Fruit fly (Drosophila melanogaster) whole organism, embryonic: Measurements from ENCODE around the gene PolG2.

Experiments
- Ada2b ChIP-seq: fragments of 200-800 bp; sonication (Bioruptor generic); IDR thresholded peaks from 2 replicates; pipeline ENCODE4 v1.3.6; 2022; ENCODE audit warnings: missing biosample characterization, missing genetic modification characterization
- Antp ChIP-seq: fragments of 200-800 bp; sonication (Bioruptor generic); optimal IDR thresholded peaks from 3 replicates; lab custom pipeline; 2016; ENCODE audit warnings: missing biosample characterization, missing genetic modification characterization
- CG10321 ChIP-seq: fragments of 200-800 bp; sonication (Bioruptor generic); IDR thresholded peaks from 2 replicates; pipeline ENCODE4 v1.3.6; 2022; ENCODE audit warnings: missing biosample characterization, missing genetic modification characterization
- CG10543 ChIP-seq: fragments of 200-800 bp; sonication (Bioruptor generic); optimal IDR thresholded peaks from 3 replicates; lab custom pipeline; 2017; ENCODE audit warnings: missing biosample characterization, mild to moderate bottlenecking, missing genetic modification characterization, moderate library complexity
- CG11723 ChIP-seq: fragments of 200-800 bp; sonication (Bioruptor generic); optimal IDR thresholded peaks from 2 replicates; lab custom pipeline; 2017; ENCODE audit warnings: missing biosample characterization, mild to moderate bottlenecking, missing genetic modification characterization
- CG12071 ChIP-seq: fragments of 200-800 bp; sonication (Bioruptor generic); optimal IDR thresholded peaks from 3 replicates; lab custom pipeline; 2018; ENCODE audit warnings: missing biosample characterization, mild to moderate bottlenecking, missing genetic modification characterization
- CG1233 ChIP-seq: fragments of 200-800 bp; sonication (Bioruptor generic); optimal IDR thresholded peaks from 4 replicates; lab custom pipeline; 2018; ENCODE audit warnings: missing biosample characterization, mild to moderate bottlenecking, missing genetic modification characterization
- CG12659 ChIP-seq: fragments of 200-800 bp; sonication (Bioruptor generic); optimal IDR thresholded peaks from 3 replicates; lab custom pipeline; 2017; ENCODE audit warnings: mild to moderate bottlenecking, missing biosample characterization, missing genetic modification reagents, missing genetic modification characterization
- CG12744 ChIP-seq: fragments of 200-800 bp; sonication (Bioruptor generic); optimal IDR thresholded peaks from 2 replicates; lab custom pipeline; 2016; ENCODE audit warnings: missing biosample characterization, missing genetic modification characterization
- CG12942 ChIP-seq: fragments of 200-800 bp; sonication (Bioruptor generic); optimal IDR thresholded peaks from 3 replicates; lab custom pipeline; 2016; ENCODE audit warnings: missing biosample characterization, missing genetic modification characterization
- CG13775 ChIP-seq: fragments of 200-800 bp; sonication (Bioruptor generic); optimal IDR thresholded peaks from 3 replicates; lab custom pipeline; 2017; ENCODE audit warnings: missing biosample characterization, mild to moderate bottlenecking, missing genetic modification characterization
- CG17612 ChIP-seq: fragments of 200-800 bp; sonication (Bioruptor generic); IDR thresholded peaks from 2 replicates; pipeline ENCODE4 v1.3.6; 2022; ENCODE audit warnings: missing biosample characterization, missing genetic modification characterization
- CG2889 ChIP-seq: fragments of 200-800 bp; sonication (Bioruptor generic); IDR thresholded peaks from 3 replicates; pipeline ENCODE4 v1.3.6; 2022; ENCODE audit warnings: missing biosample characterization, missing genetic modification characterization
- CG4328 ChIP-seq: fragments of 200-800 bp; sonication (Bioruptor generic); optimal IDR thresholded peaks from 3 replicates; lab custom pipeline; 2017; ENCODE audit warnings: missing biosample characterization, missing genetic modification reagents, missing genetic modification characterization
- CG4404 ChIP-seq: fragments of 200-800 bp; sonication (Bioruptor generic); IDR thresholded peaks from 2 replicates; pipeline ENCODE4 v1.3.6; 2022; ENCODE audit warnings: missing biosample characterization, missing genetic modification characterization
- CG4854 ChIP-seq: fragments of 200-800 bp; sonication (Bioruptor generic); optimal IDR thresholded peaks from 2 replicates; lab custom pipeline; 2016; ENCODE audit warnings: missing biosample characterization, missing genetic modification characterization, inconsistent platforms
- CG6654 ChIP-seq: fragments of 200-800 bp; sonication (Bioruptor generic); optimal IDR thresholded peaks from 2 replicates; lab custom pipeline; 2017; ENCODE audit warnings: missing biosample characterization, mild to moderate bottlenecking, missing genetic modification characterization
- CG8478 ChIP-seq: fragments of >200 bp; optimal IDR thresholded peaks from 2 replicates; lab custom pipeline; 2018
- CG9797 ChIP-seq: fragments of 200-800 bp; sonication (Bioruptor generic); optimal IDR thresholded peaks from 3 replicates; lab custom pipeline; 2018; ENCODE audit warnings: missing biosample characterization, mild to moderate bottlenecking, missing genetic modification characterization
- Drgx ChIP-seq: fragments of 200-800 bp; sonication (Bioruptor generic); IDR thresholded peaks from 2 replicates; pipeline ENCODE4 v1.3.6; 2022; ENCODE audit warnings: missing biosample characterization, missing genetic modification characterization
- Hey ChIP-seq: fragments of 200-800 bp; sonication (Bioruptor generic); optimal IDR thresholded peaks from 3 replicates; lab custom pipeline; 2018; ENCODE audit warnings: missing biosample characterization, mild to moderate bottlenecking, missing genetic modification characterization
- Hr39 ChIP-seq: fragments of >200 bp; optimal IDR thresholded peaks from 2 replicates; lab custom pipeline; 2017
- Jarid2 ChIP-seq: fragments of 200-800 bp; sonication (Bioruptor generic); optimal IDR thresholded peaks from 3 replicates; lab custom pipeline; 2017; ENCODE audit warnings: mild to moderate bottlenecking, missing biosample characterization, missing genetic modification reagents, missing genetic modification characterization
- Lhr ChIP-seq: fragments of 200-800 bp; sonication (Bioruptor generic); optimal IDR thresholded peaks from 3 replicates; lab custom pipeline; 2017; ENCODE audit warnings: mild to moderate bottlenecking, missing biosample characterization, missing genetic modification reagents, missing genetic modification characterization
- NC2α ChIP-seq: fragments of 200-800 bp; sonication (Bioruptor generic); optimal IDR thresholded peaks from 2 replicates; lab custom pipeline; 2016; ENCODE audit warnings: missing biosample characterization, missing genetic modification characterization
- Nf-YA ChIP-seq: fragments of 200-800 bp; sonication (Bioruptor generic); IDR thresholded peaks from 2 replicates; pipeline ENCODE4 v1.3.6; 2022; ENCODE audit warnings: missing biosample characterization, missing genetic modification characterization
- NfI ChIP-seq: fragments of 200-800 bp; sonication (Bioruptor generic); optimal IDR thresholded peaks from 3 replicates; lab custom pipeline; 2018; ENCODE audit warnings: missing biosample characterization, mild to moderate bottlenecking, missing genetic modification characterization, moderate library complexity
- Oli ChIP-seq: fragments of 200-800 bp; sonication (Bioruptor generic); optimal IDR thresholded peaks from 2 replicates; lab custom pipeline; 2018; ENCODE audit warnings: missing biosample characterization, mild to moderate bottlenecking, missing genetic modification characterization, moderate library complexity
- Poxn ChIP-seq: fragments of 200-800 bp; sonication (Bioruptor generic); IDR thresholded peaks from 2 replicates; pipeline ENCODE4 v1.3.6; 2022; ENCODE audit warnings: missing biosample characterization, missing genetic modification characterization
- Spps ChIP-seq: fragments of 200-800 bp; sonication (Bioruptor generic); optimal IDR thresholded peaks from 2 replicates; lab custom pipeline; 2018; ENCODE audit warnings: missing biosample characterization, mild to moderate bottlenecking, missing genetic modification characterization
- Sry-δ ChIP-seq: fragments of 200-800 bp; sonication (Bioruptor generic); optimal IDR thresholded peaks from 2 replicates; lab custom pipeline; 2016; ENCODE audit warnings: missing biosample characterization, missing genetic modification characterization
- YL-1 ChIP-seq: fragments of 200-800 bp; sonication (Bioruptor generic); optimal IDR thresholded peaks from 3 replicates; lab custom pipeline; 2017; ENCODE audit warnings: missing biosample characterization, mild to moderate bottlenecking, missing genetic modification characterization
- bbx ChIP-seq: fragments of 200-800 bp; sonication (Bioruptor generic); IDR thresholded peaks from 2 replicates; pipeline ENCODE4 v1.3.6; 2022; ENCODE audit warnings: missing biosample characterization, missing genetic modification characterization; ENCODE audit not compliant: partially characterized antibody
- cad ChIP-seq: fragments of >200 bp; optimal IDR thresholded peaks from 2 replicates; lab custom pipeline; 2017; ENCODE audit warnings: missing biosample characterization, missing genetic modification characterization
- crp ChIP-seq, 2 experiments: fragments of 200-800 bp; sonication (Bioruptor generic); optimal IDR thresholded peaks; 2 replicates in 1 of 2; 3 replicates in 1 of 2; lab custom pipeline; 2017; ENCODE audit warnings: missing biosample characterization in 2 of 2, missing genetic modification characterization in 2 of 2, mild to moderate bottlenecking in 1 of 2, moderate library complexity in 1 of 2
- emc ChIP-seq: fragments of 200-800 bp; sonication (Bioruptor generic); optimal IDR thresholded peaks from 2 replicates; lab custom pipeline; 2016; ENCODE audit warnings: missing biosample characterization, missing genetic modification characterization
- ewg ChIP-seq: fragments of 200-800 bp; sonication (Bioruptor generic); optimal IDR thresholded peaks from 3 replicates; lab custom pipeline; 2017; ENCODE audit warnings: mild to moderate bottlenecking, missing biosample characterization, missing genetic modification reagents, missing genetic modification characterization
- fru ChIP-seq: fragments of >200 bp; optimal IDR thresholded peaks from 2 replicates; lab custom pipeline; 2017
- ftz-f1 ChIP-seq: fragments of 200-800 bp; sonication (Bioruptor generic); optimal IDR thresholded peaks from 2 replicates; lab custom pipeline; 2016; ENCODE audit warnings: missing biosample characterization, missing genetic modification characterization
- gt ChIP-seq: fragments of 200-800 bp; sonication (Bioruptor generic); IDR thresholded peaks from 2 replicates; pipeline ENCODE4 v1.3.6; 2022; ENCODE audit warnings: missing biosample characterization, missing genetic modification characterization
- ham ChIP-seq: fragments of 200-800 bp; sonication (Bioruptor generic); IDR thresholded peaks from 2 replicates; pipeline ENCODE4 v1.3.6; 2022; ENCODE audit warnings: missing biosample characterization, missing genetic modification characterization
- kay ChIP-seq: fragments of 200-800 bp; sonication (Bioruptor generic); optimal IDR thresholded peaks from 2 replicates; lab custom pipeline; 2016; ENCODE audit warnings: missing biosample characterization, missing genetic modification characterization
- knrl ChIP-seq: fragments of 200-800 bp; sonication (Bioruptor generic); IDR thresholded peaks from 3 replicates; pipeline ENCODE4 v1.3.6; 2022; ENCODE audit warnings: missing biosample characterization, missing genetic modification characterization; ENCODE audit not compliant: partially characterized antibody
- luna ChIP-seq: fragments of 200-800 bp; sonication (Bioruptor generic); optimal IDR thresholded peaks from 2 replicates; lab custom pipeline; 2016; ENCODE audit warnings: missing biosample characterization, missing genetic modification characterization
- nerfin-1 ChIP-seq: fragments of 200-800 bp; sonication (Bioruptor generic); optimal IDR thresholded peaks from 3 replicates; lab custom pipeline; 2019; ENCODE audit warnings: missing biosample characterization, mild to moderate bottlenecking, missing genetic modification characterization, moderate library complexity
- nerfin-2 ChIP-seq: fragments of 200-800 bp; sonication (Bioruptor generic); IDR thresholded peaks from 2 replicates; pipeline ENCODE4 v1.3.6; 2022; ENCODE audit warnings: missing biosample characterization, missing genetic modification characterization; ENCODE audit not compliant: partially characterized antibody
- repo ChIP-seq: fragments of 200-800 bp; sonication (Bioruptor generic); optimal IDR thresholded peaks from 2 replicates; lab custom pipeline; 2016; ENCODE audit warnings: missing biosample characterization, missing genetic modification characterization
- sim ChIP-seq: fragments of 200-800 bp; sonication (Bioruptor generic); IDR thresholded peaks from 2 replicates; pipeline ENCODE4 v1.3.6; 2022; ENCODE audit warnings: missing biosample characterization, missing genetic modification characterization
- slou ChIP-seq: fragments of 200-800 bp; sonication (Bioruptor generic); optimal IDR thresholded peaks from 3 replicates; lab custom pipeline; 2016; ENCODE audit warnings: missing biosample characterization, missing genetic modification characterization
- tin ChIP-seq: fragments of 200-800 bp; sonication (Bioruptor generic); optimal IDR thresholded peaks from 3 replicates; lab custom pipeline; 2016; ENCODE audit warnings: missing biosample characterization, missing genetic modification characterization

The PolG2 gene

DNA sequence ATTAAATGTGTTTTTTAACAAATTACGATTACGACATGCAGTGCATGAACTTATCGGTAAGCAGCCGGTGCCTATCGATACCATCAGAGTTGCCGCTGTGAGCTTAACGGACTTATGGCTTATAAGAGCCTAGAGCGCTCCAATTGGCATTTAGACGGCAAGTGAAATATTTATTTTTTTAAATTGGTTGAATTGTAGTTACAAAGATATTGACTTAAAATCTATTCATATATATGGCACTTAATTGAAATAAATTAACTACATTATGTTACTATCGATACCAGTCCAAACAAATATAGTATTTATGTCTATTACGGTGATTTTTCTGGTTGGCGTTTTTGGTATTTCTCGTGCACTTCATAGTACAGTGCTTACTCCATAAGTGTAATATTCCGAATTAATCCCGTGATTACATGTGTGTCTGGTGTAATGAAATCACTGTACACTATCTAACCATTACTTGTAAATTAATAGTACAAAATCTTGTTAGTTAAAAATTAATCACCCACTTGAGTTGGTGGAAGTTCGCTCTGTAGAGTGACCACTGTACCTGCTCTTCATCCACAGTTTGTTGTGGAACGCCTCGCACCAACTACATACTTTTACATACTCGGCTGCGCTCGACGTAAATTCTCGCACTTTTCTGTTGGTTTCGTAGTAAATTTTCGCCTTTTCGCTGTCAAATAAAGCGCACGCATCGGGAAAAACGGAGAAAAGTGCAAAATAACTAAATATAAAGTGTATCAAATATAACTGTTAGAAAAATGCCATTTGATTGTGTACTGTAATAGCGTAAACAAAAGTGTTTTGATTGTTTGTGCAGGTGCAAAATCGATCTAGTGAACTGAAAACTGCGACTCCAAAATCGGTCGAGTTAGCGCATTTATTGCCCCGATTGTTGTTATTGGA is 2.4 kb upstream of the PolG2 start, which contains the start of the genes mRpS23 and CenG1A (continued):
- peak; percentile 100 for TF ChIP-seq CG2889
- peak; percentile 100 for TF ChIP-seq CG12659 (GFP tag; lab: Kevin White, UChicago)
- peak; percentile 94 for TF ChIP-seq CG9797 (GFP tag; lab: Kevin White, UChicago)
- peak; percentile 99 for TF ChIP-seq CG17612 (GFP tag; lab: Robert Waterston, UW)
- TF ChIP-seq ewg (GFP tag; lab: Kevin White, UChicago) = peak; percentile 99
- TF ChIP-seq Sry-δ (GFP tag; lab: Kevin White, UChicago) = peak; percentile 87
- TF ChIP-seq ftz-f1 (GFP tag; lab: Kevin White, UChicago) = peak; percentile 94
- TF ChIP-seq cad (GFP tag; lab: Kevin White, UChicago) = no peak
- TF ChIP-seq CG11723 (GFP tag; lab: Kevin White, UChicago) = peak; percentile 99
- TF ChIP-seq knrl (GFP tag; lab: Robert Waterston, UW) = peak; percentile 87
- TF ChIP-seq nerfin-1 (tag; lab: Kevin White, UChicago) = peak; percentile 100
- TF ChIP-seq bbx (GFP tag; lab: Robert Waterston, UW) = peak; percentile 64; the same call in 1 of the 2 replicates
- TF ChIP-seq Nf-YA (GFP tag; lab: Robert Waterston, UW) = peak; percentile 100
- peak; percentile 97 for TF ChIP-seq Jarid2 (GFP tag; lab: Kevin White, UChicago)
- TF ChIP-seq Antp = peak; percentile 100
- TF ChIP-seq Ada2b (GFP tag; lab: Robert Waterston, UW) = peak; percentile 100
- TF ChIP-seq CG12744 (GFP tag; lab: Kevin White, UChicago) = peak; percentile 100
- peak; percentile 99 for TF ChIP-seq emc (GFP tag; lab: Kevin White, UChicago)
- TF ChIP-seq CG4404 = peak; percentile 100
- peak; percentile 100 for TF ChIP-seq Drgx (GFP tag; lab: Robert Waterston, UW)
- peak; percentile 100 for TF ChIP-seq CG12942 (GFP tag; lab: Kevin White, UChicago)
- TF ChIP-seq crp (GFP tag; optimal IDR thresholded peaks at IDR 0.05; lab: Kevin White, UChicago) = peak; percentile 52 to 78
- TF ChIP-seq Spps (tag; lab: Kevin White, UChicago) = peak; percentile 99
- TF ChIP-seq YL-1 (GFP tag; lab: Kevin White, UChicago) = peak; percentile 99
- TF ChIP-seq nerfin-2 (GFP tag; lab: Robert Waterston, UW) = peak; percentile 66; the same call in 1 of the 2 replicates
- TF ChIP-seq tin = peak; percentile 100
- peak; percentile 100 for TF ChIP-seq CG12071 (GFP tag; lab: Kevin White, UChicago)
- peak; percentile 99 for TF ChIP-seq kay (GFP tag; lab: Kevin White, UChicago)
- TF ChIP-seq Hr39 = no peak
- TF ChIP-seq repo (GFP tag; lab: Kevin White, UChicago) = peak; percentile 99
- peak; percentile 92 for TF ChIP-seq CG10321 (GFP tag; lab: Robert Waterston, UW)
- peak; percentile 100 for TF ChIP-seq CG1233
- TF ChIP-seq sim = peak; percentile 100
- peak; percentile 99 for TF ChIP-seq NC2α (GFP tag; lab: Kevin White, UChicago)
- TF ChIP-seq Poxn (GFP tag; lab: Robert Waterston, UW) = peak; percentile 99
- TF ChIP-seq CG6654 (GFP tag; lab: Kevin White, UChicago) = peak; percentile 95
- peak; percentile 99 for TF ChIP-seq CG13775 (GFP tag; lab: Kevin White, UChicago)
- TF ChIP-seq slou (GFP tag; lab: Kevin White, UChicago) = peak; percentile 99
- TF ChIP-seq CG4328 (GFP tag; lab: Kevin White, UChicago) = peak; percentile 99
- peak; percentile 99 for TF ChIP-seq Lhr (GFP tag; lab: Kevin White, UChicago)
- peak; percentile 100 for TF ChIP-seq NfI (GFP tag; lab: Kevin White, UChicago)
- no peak for TF ChIP-seq CG8478 (lab: Kevin White, UChicago)
- TF ChIP-seq fru (lab: Kevin White, UChicago) = no peak
- peak; percentile 100 for TF ChIP-seq ham
- peak; percentile 100 for TF ChIP-seq CG4854 (GFP tag; lab: Kevin White, UChicago)
- TF ChIP-seq Hey (tag; lab: Kevin White, UChicago) = peak; percentile 99
- TF ChIP-seq luna = peak; percentile 99
- peak; percentile 100 for TF ChIP-seq Oli (tag; lab: Kevin White, UChicago)
- peak; percentile 99 for TF ChIP-seq CG10543 (GFP tag; lab: Kevin White, UChicago)
- TF ChIP-seq gt = peak; percentile 99
